Worm (Caenorhabditis elegans) whole organism, L2 larva: Measurements from ENCODE around the gene exl-1.

ENCODE experiments used
- egl-27 ChIP-seq: sonication (generic microtip); optimal IDR thresholded peaks from 3 replicates; lab custom pipeline; 2017; ENCODE audit warnings: missing biosample characterization, missing genetic modification reagents, missing genetic modification characterization
- fos-1 ChIP-seq: fragments of 150-350 bp; optimal IDR thresholded peaks from 2 replicates; lab custom pipeline; 2014; ENCODE audit warnings: missing biosample characterization, missing genetic modification characterization
- lin-11 ChIP-seq: fragments of 150-350 bp; sonication (generic microtip); optimal IDR thresholded peaks from 2 replicates; lab custom pipeline; 2014; ENCODE audit warnings: missing biosample characterization, missing genetic modification characterization, inconsistent platforms, mixed read lengths
- lin-13 ChIP-seq: fragments of 150-350 bp; optimal IDR thresholded peaks from 2 replicates; lab custom pipeline; 2014; ENCODE audit warnings: missing biosample characterization, missing genetic modification reagents, missing genetic modification characterization
- mab-5 ChIP-seq: fragments of 150-350 bp; optimal IDR thresholded peaks from 2 replicates; lab custom pipeline; 2014; ENCODE audit warnings: missing biosample characterization, missing genetic modification characterization
- nhr-21 ChIP-seq: fragments of 150-350 bp; optimal IDR thresholded peaks from 2 replicates; lab custom pipeline; 2014; ENCODE audit warnings: missing biosample characterization, missing genetic modification characterization
- nhr-6 ChIP-seq: fragments of 150-350 bp; optimal IDR thresholded peaks from 2 replicates; lab custom pipeline; 2014; ENCODE audit warnings: missing biosample characterization, missing genetic modification characterization
- nhr-77 ChIP-seq: fragments of 150-350 bp; optimal IDR thresholded peaks from 2 replicates; lab custom pipeline; 2014; ENCODE audit warnings: missing biosample characterization, missing genetic modification characterization
- skn-1 ChIP-seq: sonication (generic microtip); optimal IDR thresholded peaks from 2 replicates; lab custom pipeline; 2017; ENCODE audit warnings: missing biosample characterization, missing genetic modification characterization
- snpc-4 ChIP-seq: fragments of 150-350 bp; optimal IDR thresholded peaks from 2 replicates; lab custom pipeline; 2014; ENCODE audit warnings: missing biosample characterization, missing genetic modification characterization
- unc-39 ChIP-seq: fragments of 150-350 bp; optimal IDR thresholded peaks from 2 replicates; lab custom pipeline; 2014; ENCODE audit warnings: missing biosample characterization, missing genetic modification characterization

DNA sequence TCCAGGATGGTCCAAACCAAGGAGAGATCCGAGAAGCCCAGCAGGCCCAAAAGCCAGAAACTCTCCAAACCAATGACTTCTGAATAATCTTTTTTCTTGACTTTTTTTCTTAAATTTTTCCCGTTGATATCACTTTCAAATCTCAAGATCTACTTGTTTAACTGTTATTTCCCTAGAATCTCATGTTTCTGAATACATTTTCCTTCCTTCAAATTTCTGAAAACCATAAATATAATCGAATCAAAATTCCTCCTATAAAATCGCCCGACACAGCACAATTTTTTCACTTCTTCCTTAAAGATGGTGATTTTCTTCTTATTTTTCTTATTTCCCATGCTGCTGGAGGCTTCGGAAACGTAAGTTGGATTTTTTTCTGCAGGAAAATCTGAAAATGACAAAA lies 25.1 kb downstream of the exl-1 start, which contains the start of gene F26H11.8:
- TF ChIP-seq egl-27 (tag; lab: Kevin White, UChicago): no peak
- TF ChIP-seq unc-39 (tag; lab: Kevin White, UChicago): no peak
- no peak for TF ChIP-seq skn-1 (tag; lab: Kevin White, UChicago)
- TF ChIP-seq nhr-21 (tag; lab: Kevin White, UChicago): no peak
- no peak for TF ChIP-seq mab-5
- no peak for TF ChIP-seq lin-13 (GFP tag; lab: Kevin White, UChicago)
- TF ChIP-seq fos-1: no peak
- no peak for TF ChIP-seq snpc-4 (tag; lab: Kevin White, UChicago)
- TF ChIP-seq nhr-77 (tag; lab: Kevin White, UChicago): no peak
- TF ChIP-seq nhr-6 (tag; lab: Kevin White, UChicago): no peak
- TF ChIP-seq lin-11 (tag; lab: Kevin White, UChicago): no peak
